Fruit fly (Drosophila melanogaster): ENCODE measurements around the gene CG44838.

Gene CG44838

dm6 chr3L:9460775-9461491 lies at the start of gene CG44838, which contains the start of gene CG3434:
Gene CG44838, plus strand, starts transcription at chr3L:9461050.
Gene CG3434, minus strand, starts transcription at chr3L:9460799.
- TF ChIP-seq CG8478 (optimal IDR thresholded peaks at IDR 0.05) (no peak), psq (optimal IDR thresholded peaks at IDR 0.05) (no peak), Dll (optimal IDR thresholded peaks at IDR 0.05) (no peak), pan (optimal IDR thresholded peaks at IDR 0.05) (no peak), usp (GFP tag; optimal IDR thresholded peaks at IDR 0.05) (no peak), EcR (GFP tag; optimal IDR thresholded peaks at IDR 0.05) (no peak)

DNA sequence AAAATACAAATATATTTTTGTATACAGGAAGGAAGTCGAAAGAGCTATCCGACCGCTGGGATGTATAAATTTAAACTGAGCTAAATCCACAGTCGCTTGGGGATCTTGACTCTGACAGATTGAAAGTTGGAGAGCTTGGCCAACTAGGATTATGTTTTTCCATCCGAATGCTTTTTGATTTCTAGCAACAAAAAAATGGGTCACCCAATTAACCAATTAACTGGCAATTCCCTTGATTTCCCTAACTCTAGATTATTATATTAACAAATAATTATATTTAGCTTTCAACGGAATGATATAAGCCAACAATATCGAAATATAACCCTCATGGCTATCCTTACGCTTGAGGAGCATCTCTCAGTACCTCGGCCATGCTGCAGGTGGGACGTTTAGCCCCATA lies 43.6 kb upstream of the CG44838 start, which contains the start of gene CG3982:
TSS of gene CG3982 (minus strand) at position 101 of the 400 bp plus-strand sequence.
- TF ChIP-seq usp (GFP tag; optimal IDR thresholded peaks at IDR 0.05) (no peak), EcR (GFP tag; optimal IDR thresholded peaks at IDR 0.05) (no peak), Dll (optimal IDR thresholded peaks at IDR 0.05) (no peak), pan (optimal IDR thresholded peaks at IDR 0.05) (no peak), CG8478 (optimal IDR thresholded peaks at IDR 0.05) (no peak), psq (optimal IDR thresholded peaks at IDR 0.05) (no peak)

DNA sequence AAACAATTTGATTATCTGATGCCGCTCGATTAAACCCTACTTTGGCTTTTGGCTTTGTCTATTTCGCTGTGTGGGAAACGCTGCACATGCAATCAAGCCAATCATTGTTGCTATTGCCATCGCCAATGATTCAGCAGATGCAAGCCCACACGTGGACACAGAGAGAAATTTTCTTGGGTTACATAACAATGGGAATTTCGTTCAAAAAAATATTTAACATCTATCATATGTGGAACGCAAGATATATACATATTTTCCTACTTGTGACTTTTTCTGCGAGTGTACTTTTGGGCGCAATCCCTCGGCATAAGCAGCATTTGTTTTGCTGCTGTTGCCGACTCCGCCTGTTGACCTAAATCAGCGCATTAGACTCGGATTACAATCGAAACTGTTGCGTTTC lies 41.5 kb upstream of the CG44838 start:
- TF ChIP-seq EcR (GFP tag; optimal IDR thresholded peaks at IDR 0.05): no peak

DNA sequence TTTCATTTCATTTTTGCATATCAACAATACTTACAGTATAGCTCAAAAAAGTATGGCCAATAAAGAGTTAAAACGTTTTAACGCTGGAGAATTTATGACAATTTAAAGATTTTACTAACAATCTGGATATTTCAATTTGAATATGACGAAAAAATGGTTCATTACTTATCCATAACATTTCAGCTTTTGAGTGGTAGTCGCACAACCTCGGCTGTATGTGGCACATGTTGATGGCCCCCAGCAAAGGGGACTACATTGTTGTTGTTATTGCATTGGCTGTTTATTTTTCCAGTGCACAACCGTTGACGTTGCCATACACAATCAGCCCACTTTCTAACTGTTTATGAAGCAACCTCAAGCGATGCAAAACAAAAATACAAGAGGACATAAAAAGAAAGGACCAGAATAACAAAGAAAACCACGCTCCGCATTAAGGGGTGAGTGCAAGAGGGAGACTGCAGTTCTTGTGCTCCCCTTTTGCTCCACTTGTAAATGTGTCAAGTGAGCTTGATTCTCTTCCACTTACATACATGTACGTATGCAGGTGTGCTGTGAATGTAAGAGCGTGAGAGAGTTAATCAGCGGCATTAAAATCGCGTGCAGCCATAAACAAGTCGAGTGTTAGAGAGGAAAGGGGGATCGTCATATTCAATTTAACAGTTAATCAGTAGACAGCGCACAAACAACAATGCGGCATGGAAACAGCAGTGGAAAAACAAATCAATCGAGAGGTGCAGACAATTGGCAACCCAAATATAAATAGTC lies 40.6 kb upstream of the CG44838 start:
- TF ChIP-seq Dll (optimal IDR thresholded peaks at IDR 0.05) (no peak), psq (optimal IDR thresholded peaks at IDR 0.05) (no peak), CG8478 (optimal IDR thresholded peaks at IDR 0.05) (no peak), pan (optimal IDR thresholded peaks at IDR 0.05) (no peak), usp (GFP tag; optimal IDR thresholded peaks at IDR 0.05) (no peak), EcR (GFP tag; optimal IDR thresholded peaks at IDR 0.05) (no peak)

dm6 chr3L:9420819-9421130 lies 40.1 kb upstream of the CG44838 start:
- no peak for TF ChIP-seq psq (optimal IDR thresholded peaks at IDR 0.05)
- TF ChIP-seq pan (optimal IDR thresholded peaks at IDR 0.05): no peak
- TF ChIP-seq EcR (GFP tag; optimal IDR thresholded peaks at IDR 0.05): no peak
- TF ChIP-seq Dll (optimal IDR thresholded peaks at IDR 0.05): no peak
- no peak for TF ChIP-seq usp (GFP tag; optimal IDR thresholded peaks at IDR 0.05)
- TF ChIP-seq CG8478 (optimal IDR thresholded peaks at IDR 0.05): no peak

dm6 chr3L:9421621-9422020 lies 39.2 kb upstream of the CG44838 start:
- TF ChIP-seq CG8478 (optimal IDR thresholded peaks at IDR 0.05) (no peak), usp (GFP tag; optimal IDR thresholded peaks at IDR 0.05) (no peak), EcR (GFP tag; optimal IDR thresholded peaks at IDR 0.05) (no peak), Dll (optimal IDR thresholded peaks at IDR 0.05) (no peak), psq (optimal IDR thresholded peaks at IDR 0.05) (no peak), pan (optimal IDR thresholded peaks at IDR 0.05) (no peak)

dm6 chr3L:9422135-9422534 lies 38.7 kb upstream of the CG44838 start:
- TF ChIP-seq psq (optimal IDR thresholded peaks at IDR 0.05): no peak
- no peak for TF ChIP-seq CG8478 (optimal IDR thresholded peaks at IDR 0.05)
- no peak for TF ChIP-seq EcR (GFP tag; optimal IDR thresholded peaks at IDR 0.05)
- no peak for TF ChIP-seq Dll (optimal IDR thresholded peaks at IDR 0.05)
- no peak for TF ChIP-seq usp (GFP tag; optimal IDR thresholded peaks at IDR 0.05)
- no peak for TF ChIP-seq pan (optimal IDR thresholded peaks at IDR 0.05)

dm6 chr3L:9422636-9423419 lies 38.0 kb upstream of the CG44838 start, which contains the start of gene aay:
Gene aay, plus strand, starts transcription at chr3L:9423253.
- no peak for TF ChIP-seq CG8478 (optimal IDR thresholded peaks at IDR 0.05)
- no peak for TF ChIP-seq pan (optimal IDR thresholded peaks at IDR 0.05)
- TF ChIP-seq usp (GFP tag; optimal IDR thresholded peaks at IDR 0.05): no peak
- TF ChIP-seq Dll (optimal IDR thresholded peaks at IDR 0.05): no peak
- TF ChIP-seq EcR (GFP tag; optimal IDR thresholded peaks at IDR 0.05): no peak
- TF ChIP-seq psq (optimal IDR thresholded peaks at IDR 0.05): no peak

DNA sequence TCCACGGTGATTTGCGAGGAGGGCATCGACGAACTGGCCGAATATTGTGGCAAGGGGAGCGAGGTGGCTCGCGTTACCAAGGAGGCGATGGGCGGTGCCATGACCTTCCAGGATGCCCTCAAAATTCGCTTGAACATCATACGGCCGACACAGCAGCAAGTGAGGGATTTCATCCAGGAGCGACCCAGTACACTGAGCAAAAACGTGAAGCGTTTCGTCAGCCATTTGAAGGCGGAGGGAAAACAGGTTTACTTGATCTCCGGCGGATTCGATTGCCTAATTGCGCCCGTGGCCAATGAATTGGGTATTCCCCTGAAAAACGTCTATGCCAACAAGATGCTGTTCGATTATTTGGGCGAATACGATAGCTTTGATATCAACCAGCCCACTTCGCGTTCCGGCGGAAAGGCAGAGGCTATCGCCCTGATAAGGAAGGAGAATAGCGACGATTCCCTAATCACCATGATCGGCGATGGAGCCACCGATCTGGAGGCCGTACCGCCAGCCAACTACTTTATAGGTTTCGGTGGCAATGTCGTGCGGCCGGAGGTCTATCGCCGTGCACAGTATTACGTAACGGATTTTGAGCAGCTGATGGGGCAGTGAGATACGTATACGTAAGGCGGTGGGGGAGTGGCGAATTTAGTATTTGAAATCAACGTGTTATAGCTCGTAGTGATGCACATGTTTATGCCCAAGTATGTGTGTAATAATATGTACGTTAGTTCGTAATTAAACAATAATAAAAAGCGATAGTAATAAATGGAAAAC lies 36.9 kb upstream of the CG44838 start:
- no peak for TF ChIP-seq CG8478 (optimal IDR thresholded peaks at IDR 0.05)
- TF ChIP-seq psq (optimal IDR thresholded peaks at IDR 0.05): no peak
- TF ChIP-seq pan (optimal IDR thresholded peaks at IDR 0.05): no peak
- no peak for TF ChIP-seq usp (GFP tag; optimal IDR thresholded peaks at IDR 0.05)
- TF ChIP-seq Dll (optimal IDR thresholded peaks at IDR 0.05): no peak
- TF ChIP-seq EcR (GFP tag; optimal IDR thresholded peaks at IDR 0.05): no peak

DNA sequence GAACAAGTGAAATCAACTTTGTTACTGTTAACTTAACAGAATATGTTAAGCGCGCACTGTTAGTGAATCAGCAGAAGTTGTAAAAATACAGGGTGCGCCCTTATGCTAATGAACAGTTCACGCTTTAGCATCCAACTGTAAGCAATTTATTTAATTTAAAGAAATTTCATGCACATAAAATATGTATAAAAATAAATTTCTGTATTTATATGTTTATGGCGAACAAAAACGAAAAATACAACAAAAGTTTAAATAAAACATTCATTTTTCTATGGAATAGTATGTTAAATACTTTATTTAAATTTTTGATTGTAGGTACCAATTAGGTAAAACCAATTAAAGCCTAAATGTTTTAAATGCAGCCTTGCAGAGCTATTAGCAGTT lies 36.3 kb upstream of the CG44838 start:
- TF ChIP-seq EcR (GFP tag; optimal IDR thresholded peaks at IDR 0.05) (no peak), CG8478 (optimal IDR thresholded peaks at IDR 0.05) (no peak), Dll (optimal IDR thresholded peaks at IDR 0.05) (no peak), psq (optimal IDR thresholded peaks at IDR 0.05) (no peak), pan (optimal IDR thresholded peaks at IDR 0.05) (no peak), usp (GFP tag; optimal IDR thresholded peaks at IDR 0.05) (no peak)

DNA sequence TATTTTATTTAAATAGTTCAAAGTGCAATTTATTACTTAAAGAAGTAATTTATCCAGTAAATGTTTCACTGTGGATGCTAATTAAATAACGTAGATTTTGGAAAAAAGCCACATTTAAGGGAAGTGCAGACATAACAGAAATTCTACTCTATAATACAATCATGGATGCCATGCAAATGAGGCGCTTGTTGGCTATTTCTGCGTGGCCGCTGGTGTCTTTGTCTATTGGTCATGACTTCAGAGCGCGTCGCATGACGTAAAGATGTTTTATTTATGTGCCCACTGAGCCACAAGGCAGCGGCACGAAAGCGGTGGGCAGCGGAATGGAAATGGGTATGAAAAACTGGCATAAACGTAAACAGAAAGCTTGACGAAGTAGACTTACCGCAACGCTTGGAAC lies 35.0 kb upstream of the CG44838 start:
- TF ChIP-seq EcR (GFP tag; optimal IDR thresholded peaks at IDR 0.05) (no peak), pan (optimal IDR thresholded peaks at IDR 0.05) (no peak), usp (GFP tag; optimal IDR thresholded peaks at IDR 0.05) (no peak), Dll (optimal IDR thresholded peaks at IDR 0.05) (no peak)
